Fruit fly (Drosophila melanogaster) whole organism, prepupa: ENCODE measurements around the gene Naa40.

Source experiments
- CG10631 ChIP-seq: fragments of 200-800 bp; sonication (Bioruptor generic); optimal IDR thresholded peaks from 2 replicates; lab custom pipeline; 2016; ENCODE audit warnings: missing biosample characterization, missing genetic modification characterization
- CG10669 ChIP-seq: fragments of 200-800 bp; sonication (Bioruptor generic); optimal IDR thresholded peaks from 3 replicates; lab custom pipeline; 2018; ENCODE audit warnings: missing biosample characterization, mild to moderate bottlenecking, missing genetic modification characterization, moderate library complexity
- CG11294 ChIP-seq: fragments of 200-800 bp; sonication (Bioruptor generic); IDR thresholded peaks from 2 replicates; pipeline ENCODE4 v1.3.6; 2022; ENCODE audit warnings: missing biosample characterization, missing genetic modification characterization
- CG11762 ChIP-seq: fragments of 200-800 bp; sonication (Bioruptor generic); optimal IDR thresholded peaks from 3 replicates; lab custom pipeline; 2016; ENCODE audit warnings: missing biosample characterization, missing genetic modification characterization; ENCODE audit not compliant: insufficient read depth
- CG11902 ChIP-seq: fragments of 200-800 bp; sonication (Bioruptor generic); optimal IDR thresholded peaks from 3 replicates; lab custom pipeline; 2016; ENCODE audit warnings: missing biosample characterization, missing genetic modification characterization
- CG15336 ChIP-seq: fragments of 200-800 bp; sonication (Bioruptor generic); IDR thresholded peaks from 2 replicates; pipeline ENCODE4 v1.3.6; 2022; ENCODE audit warnings: missing biosample characterization, missing genetic modification characterization
- CG16779 ChIP-seq: fragments of 200-800 bp; sonication (Bioruptor generic); optimal IDR thresholded peaks from 3 replicates; lab custom pipeline; 2017; ENCODE audit warnings: missing biosample characterization, mild to moderate bottlenecking, missing genetic modification characterization
- CG31627 ChIP-seq: fragments of 200-800 bp; sonication (Bioruptor generic); optimal IDR thresholded peaks from 3 replicates; lab custom pipeline; 2016; ENCODE audit warnings: missing biosample characterization, missing genetic modification characterization
- CG32006 ChIP-seq: fragments of 200-800 bp; sonication (Bioruptor generic); optimal IDR thresholded peaks from 3 replicates; lab custom pipeline; 2017; ENCODE audit warnings: missing biosample characterization, mild to moderate bottlenecking, missing genetic modification characterization
- CG34406 ChIP-seq: fragments of 200-800 bp; sonication (Bioruptor generic); optimal IDR thresholded peaks from 3 replicates; lab custom pipeline; 2016; ENCODE audit warnings: missing biosample characterization, missing genetic modification characterization
- CG3919 ChIP-seq: fragments of 200-800 bp; sonication (Bioruptor generic); optimal IDR thresholded peaks from 3 replicates; lab custom pipeline; 2016; ENCODE audit warnings: missing biosample characterization, missing genetic modification characterization
- CG4318 ChIP-seq: fragments of 200-800 bp; sonication (Bioruptor generic); optimal IDR thresholded peaks from 3 replicates; lab custom pipeline; 2017; ENCODE audit warnings: missing biosample characterization, mild to moderate bottlenecking, missing genetic modification characterization
- CG6163 ChIP-seq: fragments of 200-800 bp; sonication (Bioruptor generic); IDR thresholded peaks from 3 replicates; pipeline ENCODE4 v1.3.6; 2022; ENCODE audit warnings: missing biosample characterization, missing genetic modification characterization
- CG6276 ChIP-seq: fragments of 200-800 bp; sonication (Bioruptor generic); optimal IDR thresholded peaks from 2 replicates; lab custom pipeline; 2017; ENCODE audit warnings: missing biosample characterization, mild to moderate bottlenecking, missing genetic modification characterization
- CG6792 ChIP-seq: fragments of 200-800 bp; sonication (Bioruptor generic); optimal IDR thresholded peaks from 3 replicates; lab custom pipeline; 2016; ENCODE audit warnings: missing biosample characterization, missing genetic modification characterization
- CG6808 ChIP-seq: fragments of 200-800 bp; sonication (Bioruptor generic); optimal IDR thresholded peaks from 3 replicates; lab custom pipeline; 2017; ENCODE audit warnings: missing biosample characterization, missing genetic modification characterization, mild to moderate bottlenecking, moderate library complexity, missing genetic modification reagents
- CG6854 ChIP-seq: fragments of 200-800 bp; sonication (Bioruptor generic); optimal IDR thresholded peaks from 2 replicates; lab custom pipeline; 2017; ENCODE audit warnings: missing biosample characterization, mild to moderate bottlenecking, missing genetic modification characterization
- CG7368 ChIP-seq: fragments of 200-800 bp; sonication (Bioruptor generic); optimal IDR thresholded peaks from 3 replicates; lab custom pipeline; 2016; ENCODE audit warnings: missing biosample characterization, missing genetic modification characterization
- CG8319 ChIP-seq: fragments of 200-800 bp; sonication (Bioruptor generic); optimal IDR thresholded peaks from 3 replicates; lab custom pipeline; 2016; ENCODE audit warnings: missing biosample characterization, missing genetic modification characterization
- CG9139 ChIP-seq: fragments of 200-800 bp; sonication (Bioruptor generic); optimal IDR thresholded peaks from 3 replicates; lab custom pipeline; 2017; ENCODE audit warnings: missing biosample characterization, mild to moderate bottlenecking, missing genetic modification characterization
- Eip75B ChIP-seq: fragments of 200-800 bp; sonication (Bioruptor generic); optimal IDR thresholded peaks from 3 replicates; lab custom pipeline; 2016; ENCODE audit warnings: missing biosample characterization, missing genetic modification characterization
- Eip78C ChIP-seq: fragments of 200-800 bp; sonication (Bioruptor generic); peaks from one replicate; lab custom pipeline; 2016; ENCODE audit warnings: missing biosample characterization, missing genetic modification characterization
- Eip93F ChIP-seq: fragments of 200-800 bp; sonication (Bioruptor generic); optimal IDR thresholded peaks from 2 replicates; lab custom pipeline; 2016; ENCODE audit warnings: missing biosample characterization, mild to moderate bottlenecking, missing genetic modification characterization
- Ets21C ChIP-seq: fragments of 200-800 bp; sonication (Bioruptor generic); optimal IDR thresholded peaks from 3 replicates; lab custom pipeline; 2016; ENCODE audit warnings: missing biosample characterization, missing genetic modification characterization
- Ets96B ChIP-seq: fragments of 200-800 bp; optimal IDR thresholded peaks from 2 replicates; lab custom pipeline; 2019; ENCODE audit warnings: missing biosample characterization, mild to moderate bottlenecking, missing genetic modification characterization, moderate library complexity
- Gug ChIP-seq: fragments of 200-800 bp; sonication (Bioruptor generic); IDR thresholded peaks from 2 replicates; pipeline ENCODE4 v1.3.6; 2022; ENCODE audit warnings: missing biosample characterization, missing genetic modification characterization
- Hr39 ChIP-seq: fragments of 200-800 bp; sonication (Bioruptor generic); optimal IDR thresholded peaks from 2 replicates; lab custom pipeline; 2016; ENCODE audit warnings: missing biosample characterization, missing genetic modification characterization
- Lpt ChIP-seq: fragments of 200-800 bp; sonication (Bioruptor generic); optimal IDR thresholded peaks from 3 replicates; lab custom pipeline; 2016; ENCODE audit warnings: missing biosample characterization, missing genetic modification characterization
- Met ChIP-seq: fragments of 200-800 bp; sonication (Bioruptor generic); optimal IDR thresholded peaks from 3 replicates; lab custom pipeline; 2016; ENCODE audit warnings: missing biosample characterization, missing genetic modification characterization
- OdsH ChIP-seq: fragments of 200-800 bp; sonication (Bioruptor generic); optimal IDR thresholded peaks from 3 replicates; lab custom pipeline; 2016; ENCODE audit warnings: missing biosample characterization, missing genetic modification characterization
- Smox ChIP-seq: fragments of 200-800 bp; sonication (Bioruptor generic); optimal IDR thresholded peaks from 3 replicates; lab custom pipeline; 2016; ENCODE audit warnings: missing biosample characterization, missing genetic modification characterization
- Sox102F ChIP-seq: fragments of 200-800 bp; sonication (Bioruptor generic); optimal IDR thresholded peaks from 2 replicates; lab custom pipeline; 2016; ENCODE audit warnings: missing biosample characterization, mild to moderate bottlenecking, missing genetic modification characterization
- Sox14 ChIP-seq: fragments of 200-800 bp; sonication (Bioruptor generic); optimal IDR thresholded peaks from 3 replicates; lab custom pipeline; 2016; ENCODE audit warnings: missing biosample characterization, missing genetic modification characterization
- achi ChIP-seq: fragments of 200-800 bp; sonication (Bioruptor generic); optimal IDR thresholded peaks from 3 replicates; lab custom pipeline; 2016; ENCODE audit warnings: missing biosample characterization, missing genetic modification characterization
- cyc ChIP-seq: fragments of 200-800 bp; sonication (Bioruptor generic); optimal IDR thresholded peaks from 3 replicates; lab custom pipeline; 2016; ENCODE audit warnings: missing biosample characterization, missing genetic modification characterization
- dac ChIP-seq: fragments of 200-800 bp; sonication (Bioruptor generic); optimal IDR thresholded peaks from 2 replicates; lab custom pipeline; 2017; ENCODE audit warnings: missing biosample characterization, mild to moderate bottlenecking, missing genetic modification characterization
- dsx ChIP-seq: fragments of 200-800 bp; optimal IDR thresholded peaks from 3 replicates; lab custom pipeline; 2019; ENCODE audit warnings: missing biosample characterization, mild to moderate bottlenecking, missing genetic modification characterization, moderate library complexity; ENCODE audit not compliant: poor library complexity, severe bottlenecking
- esn ChIP-seq: fragments of 200-800 bp; sonication (Bioruptor generic); optimal IDR thresholded peaks from 2 replicates; lab custom pipeline; 2016; ENCODE audit warnings: missing biosample characterization, mild to moderate bottlenecking, missing genetic modification characterization, moderate library complexity
- fd59A ChIP-seq: fragments of 200-800 bp; sonication (Bioruptor generic); optimal IDR thresholded peaks from 2 replicates; lab custom pipeline; 2017; ENCODE audit warnings: missing biosample characterization, mild to moderate bottlenecking, missing genetic modification characterization, missing genetic modification reagents
- lz ChIP-seq: fragments of 200-800 bp; sonication (Bioruptor generic); optimal IDR thresholded peaks from 3 replicates; lab custom pipeline; 2016; ENCODE audit warnings: missing biosample characterization, missing genetic modification characterization
- net ChIP-seq: fragments of 200-800 bp; sonication (Bioruptor generic); optimal IDR thresholded peaks from 3 replicates; lab custom pipeline; 2016; ENCODE audit warnings: missing biosample characterization, missing genetic modification characterization
- pdm3 ChIP-seq: fragments of 200-800 bp; sonication (Bioruptor generic); optimal IDR thresholded peaks from 3 replicates; lab custom pipeline; 2016; ENCODE audit warnings: missing biosample characterization, missing genetic modification characterization
- salr ChIP-seq, 2 experiments: fragments of 200-800 bp; sonication (Bioruptor generic); optimal IDR thresholded peaks; 3 replicates each; lab custom pipeline; 2016 to 2018; ENCODE audit warnings: missing biosample characterization in 2 of 2, missing genetic modification characterization in 2 of 2, mild to moderate bottlenecking in 1 of 2
- spab ChIP-seq: fragments of 200-800 bp; sonication (Bioruptor generic); optimal IDR thresholded peaks from 2 replicates; lab custom pipeline; 2017; ENCODE audit warnings: missing biosample characterization, mild to moderate bottlenecking, missing genetic modification characterization, missing genetic modification reagents
- svp ChIP-seq: fragments of 200-800 bp; sonication (Bioruptor generic); peaks from one replicate; lab custom pipeline; 2016; ENCODE audit warnings: missing biosample characterization, missing genetic modification characterization
- topi ChIP-seq: fragments of 200-800 bp; sonication (Bioruptor generic); optimal IDR thresholded peaks from 3 replicates; lab custom pipeline; 2016; ENCODE audit warnings: missing biosample characterization, missing genetic modification characterization

The Naa40 gene

DNA sequence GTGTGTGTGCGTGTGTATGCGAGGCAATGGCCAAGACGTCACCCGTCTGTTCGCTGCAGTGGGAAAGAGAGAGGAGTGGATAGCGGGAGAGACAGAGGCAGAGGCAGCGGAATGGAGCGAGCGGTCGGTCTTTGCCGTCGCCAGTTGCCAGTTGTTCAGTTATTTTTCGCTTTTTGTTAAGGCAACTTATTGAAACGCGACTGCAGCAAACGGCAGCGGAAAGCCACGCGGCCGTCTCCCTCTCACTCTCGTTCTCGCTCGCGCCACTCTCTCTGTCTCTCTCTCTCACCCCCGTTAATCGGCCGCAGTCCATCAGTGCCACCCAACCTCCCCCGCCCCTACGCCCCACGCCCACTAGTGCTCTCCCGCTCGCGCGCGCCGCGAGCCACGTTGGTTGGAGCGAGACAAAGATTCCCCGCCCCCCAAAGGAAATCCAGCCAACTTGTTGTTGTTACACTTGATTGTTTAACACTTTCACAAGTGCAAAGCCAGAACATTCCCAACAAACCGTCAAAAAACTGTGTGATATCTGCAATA, 48.1 kb upstream of the Naa40 start (continued):
- no peak for TF ChIP-seq CG11762 (GFP tag; lab: Kevin White, UChicago)
- TF ChIP-seq svp (GFP tag; lab: Kevin White, UChicago) = peak; percentile 68
- TF ChIP-seq fd59A (GFP tag; lab: Kevin White, UChicago) = no peak
- no peak for TF ChIP-seq Eip75B
- no peak for TF ChIP-seq CG6792 (GFP tag; lab: Kevin White, UChicago)
- peak; percentile 49 for TF ChIP-seq CG6276 (GFP tag; lab: Kevin White, UChicago)
- TF ChIP-seq Eip93F (GFP tag; lab: Kevin White, UChicago) = no peak
- TF ChIP-seq CG10631 (GFP tag; lab: Kevin White, UChicago) = no peak
- TF ChIP-seq Ets96B (tag; lab: Kevin White, UChicago) = no peak
- no peak for TF ChIP-seq dac (GFP tag; lab: Kevin White, UChicago)
- TF ChIP-seq Gug (GFP tag; lab: Robert Waterston, UW) = peak; percentile 51
- TF ChIP-seq topi (GFP tag; lab: Kevin White, UChicago) = no peak
- TF ChIP-seq Sox14 (GFP tag; lab: Kevin White, UChicago) = peak; percentile 29
- TF ChIP-seq CG7368 (GFP tag; lab: Kevin White, UChicago) = peak; percentile 27
- TF ChIP-seq CG9139 (GFP tag; lab: Kevin White, UChicago) = peak; percentile 61
- no peak for TF ChIP-seq CG31627 (GFP tag; lab: Kevin White, UChicago)

DNA sequence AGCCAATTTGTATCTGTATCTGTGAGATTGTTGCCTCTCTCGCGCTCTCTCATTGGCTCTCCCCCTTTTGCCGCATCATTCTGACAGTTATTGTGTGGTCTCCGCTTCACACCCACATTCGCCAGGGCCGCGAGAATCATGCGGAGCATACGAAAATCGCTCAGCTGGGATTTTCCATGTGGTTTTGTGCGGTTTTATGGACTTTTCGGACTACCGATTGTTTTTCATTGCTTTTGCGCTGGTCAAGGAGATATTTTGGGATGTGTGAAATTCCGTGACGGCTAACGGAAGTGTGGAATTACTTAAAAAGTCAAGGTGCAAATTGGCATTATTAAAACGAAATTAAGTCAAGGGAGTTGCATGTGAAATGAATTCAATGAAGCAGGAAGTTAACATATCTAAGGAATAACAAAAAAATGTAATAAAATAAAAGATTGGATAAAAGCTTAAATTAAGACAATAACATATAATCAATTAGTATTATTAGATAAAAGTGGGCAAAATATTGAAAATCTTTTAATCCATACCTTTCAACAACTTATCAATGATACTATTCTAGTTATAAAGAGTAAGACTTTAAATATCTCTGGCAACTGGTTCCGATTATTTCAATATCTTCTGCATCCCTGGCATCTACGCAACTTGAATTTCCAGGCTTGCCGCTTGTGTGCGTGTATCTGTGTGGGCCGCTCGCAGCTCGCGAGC, 47.5 kb upstream of the Naa40 start:
- TF ChIP-seq dsx (GFP tag; lab: Kevin White, UChicago) (no peak), CG3919 (GFP tag; lab: Kevin White, UChicago) (peak; percentile 24), CG4318 (GFP tag; lab: Kevin White, UChicago) (peak; percentile 48), Eip78C (GFP tag; lab: Kevin White, UChicago) (peak; percentile 93), svp (GFP tag; lab: Kevin White, UChicago) (peak; percentile 71), CG10631 (GFP tag; lab: Kevin White, UChicago) (peak; percentile 65), CG6163 (GFP tag; lab: Robert Waterston, UW) (peak; percentile 74), CG10669 (GFP tag; lab: Kevin White, UChicago) (peak; percentile 33), lz (GFP tag; lab: Kevin White, UChicago) (peak; percentile 61), Hr39 (GFP tag; lab: Kevin White, UChicago) (peak; percentile 12), CG32006 (peak; percentile 61), Sox102F (GFP tag; lab: Kevin White, UChicago) (no peak), CG34406 (GFP tag; lab: Kevin White, UChicago) (peak; percentile 30), CG6854 (GFP tag; lab: Kevin White, UChicago) (no peak), dac (GFP tag; lab: Kevin White, UChicago) (no peak), CG6808 (GFP tag; lab: Kevin White, UChicago) (peak; percentile 63), esn (GFP tag; lab: Kevin White, UChicago) (peak; percentile 66), Met (GFP tag; lab: Kevin White, UChicago) (peak; percentile 57), CG31627 (GFP tag; lab: Kevin White, UChicago) (peak; percentile 40), CG8319 (GFP tag; lab: Kevin White, UChicago) (no peak), fd59A (GFP tag; lab: Kevin White, UChicago) (peak; percentile 20), achi (GFP tag; lab: Kevin White, UChicago) (peak; percentile 69), topi (GFP tag; lab: Kevin White, UChicago) (peak; percentile 52), cyc (GFP tag; lab: Kevin White, UChicago) (peak; percentile 42), CG15336 (no peak), Lpt (GFP tag; lab: Kevin White, UChicago) (no peak), CG6276 (GFP tag; lab: Kevin White, UChicago) (peak; percentile 23), Ets96B (tag; lab: Kevin White, UChicago) (peak; percentile 16), spab (GFP tag; lab: Kevin White, UChicago) (peak; percentile 51), Smox (GFP tag; lab: Kevin White, UChicago) (peak; percentile 36), salr (GFP tag; optimal IDR thresholded peaks at IDR 0.05; lab: Kevin White, UChicago) (peak in 1 of 2 experiments; percentile 60), Eip75B (peak; percentile 18), CG11294 (GFP tag; lab: Robert Waterston, UW) (no peak), CG11902 (peak; percentile 28), net (GFP tag; lab: Kevin White, UChicago) (no peak), pdm3 (GFP tag; lab: Kevin White, UChicago) (peak; percentile 45), Ets21C (GFP tag; lab: Kevin White, UChicago) (peak; percentile 10), OdsH (peak; percentile 27), CG6792 (GFP tag; lab: Kevin White, UChicago) (peak; percentile 30), CG16779 (tag; lab: Kevin White, UChicago) (no peak)
